Fruit fly (Drosophila melanogaster) whole organism: ENCODE measurements around the gene CG3040.

Experiments used
- Dll ChIP-seq: fragments of >200 bp; optimal IDR thresholded peaks from 2 replicates; lab custom pipeline; 2017
- usp ChIP-seq: fragments of >200 bp; optimal IDR thresholded peaks from 2 replicates; lab custom pipeline; 2017; ENCODE audit warnings: missing biosample characterization, missing genetic modification characterization, mixed read lengths

DNA sequence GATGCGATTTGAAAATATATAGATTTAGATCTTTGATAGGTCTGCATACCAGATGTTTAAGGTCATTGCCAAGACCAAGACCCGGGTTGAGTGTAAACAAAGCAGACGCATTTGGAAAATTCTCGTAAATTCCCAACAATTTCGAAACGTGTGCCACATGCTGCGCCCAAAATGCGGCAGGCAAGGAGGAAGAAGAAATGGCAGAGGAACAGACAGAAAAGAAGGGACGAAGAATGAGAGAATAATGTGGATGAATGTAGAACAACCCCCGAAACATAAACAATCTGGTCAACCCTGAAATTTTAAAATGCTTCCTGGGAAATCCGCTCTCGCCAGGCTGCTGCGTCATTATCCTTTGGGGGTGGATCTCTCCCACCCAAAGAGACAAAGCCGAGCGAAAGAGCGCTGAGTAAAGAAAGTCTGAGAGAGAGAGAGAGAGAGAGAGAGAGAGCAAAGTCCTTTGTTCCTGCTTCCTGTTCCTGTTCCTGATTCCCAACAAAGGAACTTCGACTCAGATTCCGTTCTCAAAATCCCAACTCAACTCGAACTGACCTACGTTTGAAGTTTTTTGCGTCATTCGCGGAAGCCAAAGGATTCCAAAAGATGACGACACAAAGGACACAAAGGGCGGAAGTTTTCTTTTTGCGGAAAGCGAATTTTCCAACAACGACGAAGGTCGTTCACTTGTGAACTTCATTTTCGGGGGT, 15.6 kb upstream of the CG3040 start:
- no peak for TF ChIP-seq usp (GFP tag; lab: Kevin White, UChicago)
- TF ChIP-seq Dll (lab: Kevin White, UChicago), result no peak
